Worm (Caenorhabditis elegans) whole organism, L4 larva: ENCODE results near the gene alkb-7.

Experiments used
- F37D6.2 ChIP-seq: sonication (generic microtip); optimal IDR thresholded peaks from 2 replicates; lab custom pipeline; 2016; ENCODE audit warnings: mild to moderate bottlenecking, missing genetic modification characterization, missing compliant biosample characterization
- F44E2.7 ChIP-seq: fragments of 200-800 bp; sonication (Bioruptor generic); IDR thresholded peaks from 2 replicates; pipeline ENCODE4 v2.1.2; 2022; ENCODE audit warnings: missing genetic modification characterization, missing compliant biosample characterization
- T26A8.4 ChIP-seq: fragments of 200-800 bp; sonication (Bioruptor generic); IDR thresholded peaks from 2 replicates; pipeline ENCODE4 v1.3.6; 2022; ENCODE audit warnings: missing genetic modification characterization, missing compliant biosample characterization
- Y105C5A.15 ChIP-seq: fragments of 200-800 bp; sonication (Bioruptor generic); IDR thresholded peaks from 2 replicates; pipeline ENCODE4 v1.3.6; 2022; ENCODE audit warnings: missing genetic modification characterization, missing compliant biosample characterization
- Y48G9A.11 ChIP-seq: fragments of 200-800 bp; sonication (Bioruptor generic); IDR thresholded peaks from 2 replicates; pipeline ENCODE4 v1.3.6; 2022; ENCODE audit warnings: missing genetic modification reagents, missing genetic modification characterization, missing compliant biosample characterization
- Y75B8A.6 ChIP-seq: fragments of 200-800 bp; sonication (Bioruptor generic); IDR thresholded peaks from 2 replicates; pipeline ENCODE4 v1.3.6; 2022; ENCODE audit warnings: missing genetic modification reagents, missing genetic modification characterization, missing compliant biosample characterization
- ama-1 ChIP-seq: fragments of 150-350 bp; optimal IDR thresholded peaks from 2 replicates; lab custom pipeline; 2014; ENCODE audit warnings: inconsistent platforms, mixed read lengths
- ceh-28 ChIP-seq: fragments of 150-350 bp; optimal IDR thresholded peaks from 2 replicates; lab custom pipeline; 2014; ENCODE audit warnings: missing biosample characterization, missing genetic modification reagents, missing genetic modification characterization
- ctbp-1 ChIP-seq: fragments of 200-800 bp; sonication (Bioruptor generic); IDR thresholded peaks from 2 replicates; pipeline ENCODE4 v1.3.6; 2022; ENCODE audit warnings: missing genetic modification reagents, missing genetic modification characterization, missing compliant biosample characterization
- dmd-6 ChIP-seq: fragments of 200-800 bp; sonication (Bioruptor generic); IDR thresholded peaks from 2 replicates; pipeline ENCODE4 v1.3.6; 2022; ENCODE audit warnings: missing genetic modification reagents, missing genetic modification characterization, missing compliant biosample characterization
- duxl-1 ChIP-seq: sonication (generic microtip); optimal IDR thresholded peaks from 2 replicates; lab custom pipeline; 2016; ENCODE audit warnings: mild to moderate bottlenecking, missing genetic modification characterization, moderate library complexity, missing compliant biosample characterization; ENCODE audit not compliant: poor library complexity
- dve-1 ChIP-seq: sonication (generic microtip); optimal IDR thresholded peaks from 2 replicates; lab custom pipeline; 2017; ENCODE audit warnings: antibody characterized with exemption, mild to moderate bottlenecking, missing genetic modification characterization, missing compliant biosample characterization; ENCODE audit not compliant: insufficient read depth
- egl-43 ChIP-seq: fragments of 200-800 bp; sonication (Bioruptor generic); IDR thresholded peaks from 2 replicates; pipeline ENCODE4 v1.3.6; 2022; ENCODE audit warnings: missing genetic modification reagents, missing genetic modification characterization, missing compliant biosample characterization
- fos-1 ChIP-seq: fragments of 150-350 bp; optimal IDR thresholded peaks from 2 replicates; lab custom pipeline; 2014; ENCODE audit warnings: missing biosample characterization, missing genetic modification characterization
- gei-8 ChIP-seq: fragments of 200-800 bp; sonication (Bioruptor generic); optimal IDR thresholded peaks from 2 replicates; lab custom pipeline; 2018; ENCODE audit warnings: mild to moderate bottlenecking, missing genetic modification characterization, missing compliant biosample characterization
- hlh-11 ChIP-seq: fragments of 200-800 bp; sonication (Bioruptor generic); optimal IDR thresholded peaks from 2 replicates; lab custom pipeline; 2018; ENCODE audit warnings: mild to moderate bottlenecking, missing genetic modification characterization, missing compliant biosample characterization
- lin-38 ChIP-seq: fragments of 200-800 bp; sonication (Bioruptor generic); IDR thresholded peaks from 2 replicates; pipeline ENCODE4 v1.3.6; 2022; ENCODE audit warnings: missing genetic modification reagents, missing genetic modification characterization, missing compliant biosample characterization
- lin-39 ChIP-seq: fragments of 150-350 bp; optimal IDR thresholded peaks from 2 replicates; lab custom pipeline; 2014; ENCODE audit warnings: missing biosample characterization, missing genetic modification reagents, missing genetic modification characterization
- mdl-1 ChIP-seq, 2 experiments: fragments of 150-350 bp in 1 of 2; sonication (generic microtip) in 1 of 2; optimal IDR thresholded peaks; 2 replicates each; lab custom pipeline; 2014 to 2017; ENCODE audit warnings: missing biosample characterization in 2 of 2, missing genetic modification characterization in 2 of 2
- mep-1 ChIP-seq: fragments of 150-350 bp; sonication (generic microtip); optimal IDR thresholded peaks from 3 replicates; lab custom pipeline; 2014; ENCODE audit warnings: missing biosample characterization, missing genetic modification characterization
- mxl-2 ChIP-seq: fragments of 200-800 bp; sonication (Bioruptor generic); conservative IDR thresholded peaks from 2 replicates; pipeline ENCODE4 v1.3.6; 2022; ENCODE audit warnings: missing genetic modification reagents, missing genetic modification characterization, missing compliant biosample characterization
- nhr-10 ChIP-seq: fragments of 150-350 bp; optimal IDR thresholded peaks from 2 replicates; lab custom pipeline; 2014; ENCODE audit warnings: missing biosample characterization, missing genetic modification characterization
- nhr-102 ChIP-seq: sonication (generic microtip); optimal IDR thresholded peaks from 2 replicates; lab custom pipeline; 2016; ENCODE audit warnings: mild to moderate bottlenecking, missing genetic modification characterization, moderate library complexity, missing compliant biosample characterization
- nhr-111 ChIP-seq: fragments of 200-800 bp; sonication (Bioruptor generic); optimal IDR thresholded peaks from 2 replicates; lab custom pipeline; 2018; ENCODE audit warnings: mild to moderate bottlenecking, missing genetic modification characterization, missing compliant biosample characterization
- nhr-25 ChIP-seq: sonication (generic microtip); optimal IDR thresholded peaks from 2 replicates; lab custom pipeline; 2017; ENCODE audit warnings: missing genetic modification characterization, mild to moderate bottlenecking, missing compliant biosample characterization, antibody characterized with exemption, moderate library complexity, borderline replicate concordance; ENCODE audit not compliant: insufficient read depth
- nhr-28 ChIP-seq: fragments of 150-350 bp; optimal IDR thresholded peaks from 2 replicates; lab custom pipeline; 2014; ENCODE audit warnings: missing biosample characterization, missing genetic modification characterization
- nhr-42 ChIP-seq: fragments of 200-800 bp; sonication (Bioruptor generic); IDR thresholded peaks from 2 replicates; pipeline ENCODE4 v1.3.6; 2022; ENCODE audit warnings: missing genetic modification characterization, missing compliant biosample characterization
- nhr-48 ChIP-seq: sonication (generic microtip); optimal IDR thresholded peaks from 2 replicates; lab custom pipeline; 2016; ENCODE audit warnings: mild to moderate bottlenecking, missing genetic modification characterization, missing compliant biosample characterization
- nhr-6 ChIP-seq: fragments of 150-350 bp; optimal IDR thresholded peaks from 2 replicates; lab custom pipeline; 2014; ENCODE audit warnings: missing biosample characterization, missing genetic modification characterization
- pha-4 ChIP-seq, 2 experiments: fragments of 150-350 bp in 1 of 2; fragments of 200-800 bp in 1 of 2; sonication (Bioruptor generic) in 1 of 2; IDR thresholded peaks in 1 of 2; optimal IDR thresholded peaks in 1 of 2; 2 replicates each; pipeline versions ENCODE4 v1.3.6 to Lab custom; 2014 to 2022; ENCODE audit warnings: missing genetic modification characterization in 2 of 2, missing genetic modification reagents in 2 of 2, missing biosample characterization in 1 of 2, missing compliant biosample characterization in 1 of 2
- php-3 ChIP-seq: fragments of 200-800 bp; sonication (Bioruptor generic); IDR thresholded peaks from 2 replicates; pipeline ENCODE4 v1.3.6; 2022; ENCODE audit warnings: missing genetic modification reagents, missing genetic modification characterization, missing compliant biosample characterization
- pqm-1 ChIP-seq: sonication (generic microtip); optimal IDR thresholded peaks from 2 replicates; lab custom pipeline; 2017; ENCODE audit warnings: missing biosample characterization, missing genetic modification characterization
- snpc-1.2 ChIP-seq: fragments of 200-800 bp; sonication (Bioruptor generic); IDR thresholded peaks from 2 replicates; pipeline ENCODE4 v1.3.6; 2022; ENCODE audit warnings: missing genetic modification reagents, missing genetic modification characterization, missing compliant biosample characterization
- spr-1 ChIP-seq: sonication (generic microtip); optimal IDR thresholded peaks from 2 replicates; lab custom pipeline; 2016; ENCODE audit warnings: mild to moderate bottlenecking, missing genetic modification characterization, missing compliant biosample characterization
- spr-3 ChIP-seq: fragments of 200-800 bp; sonication (Bioruptor generic); optimal IDR thresholded peaks from 2 replicates; lab custom pipeline; 2018; ENCODE audit warnings: mild to moderate bottlenecking, missing genetic modification characterization, missing compliant biosample characterization
- tra-1 ChIP-seq: fragments of 200-800 bp; sonication (Bioruptor generic); IDR thresholded peaks from 2 replicates; pipeline ENCODE4 v1.3.6; 2022; ENCODE audit warnings: missing genetic modification reagents, missing genetic modification characterization, missing compliant biosample characterization
- vab-7 ChIP-seq: fragments of 200-800 bp; sonication (Bioruptor generic); IDR thresholded peaks from 2 replicates; pipeline ENCODE4 v1.3.6; 2022; ENCODE audit warnings: missing genetic modification reagents, missing genetic modification characterization, missing compliant biosample characterization
- zag-1 ChIP-seq: fragments of 150-350 bp; optimal IDR thresholded peaks from 2 replicates; lab custom pipeline; 2014; ENCODE audit warnings: missing biosample characterization, missing genetic modification characterization
- ztf-11 ChIP-seq: fragments of 150-350 bp; optimal IDR thresholded peaks from 2 replicates; lab custom pipeline; 2014; ENCODE audit warnings: missing biosample characterization, missing genetic modification characterization

The alkb-7 gene

ce11 chrII:12787831-12788248, at the start of gene alkb-7:
alkb-7 (minus strand) TSS chrII:12788153.
- TF ChIP-seq snpc-1.2, result peak; percentile 56; the same call in 1 of the 2 replicates
- TF ChIP-seq hlh-11 (tag; lab: Kevin White, UChicago), result peak; percentile 36
- peak; percentile 76 for TF ChIP-seq lin-38 (GFP tag; lab: Robert Waterston, UW)
- no peak; the same call in 1 of the 2 replicates for TF ChIP-seq egl-43 (GFP tag; lab: Robert Waterston, UW)
- TF ChIP-seq nhr-10, result peak; percentile 20
- TF ChIP-seq nhr-102, result peak; percentile 53
- 0 out of 2 replicates have a peak, but pooled peaks have one; percentile 28 for TF ChIP-seq php-3
- peak; percentile 41 for TF ChIP-seq dve-1
- peak; percentile 42 for TF ChIP-seq nhr-48 (tag; lab: Kevin White, UChicago)
- TF ChIP-seq mep-1, result peak; percentile 76
- TF ChIP-seq gei-8 (GFP tag; lab: Kevin White, UChicago), result peak; percentile 47
- peak; percentile 71 for TF ChIP-seq spr-1
- TF ChIP-seq nhr-42 (GFP tag; lab: Robert Waterston, UW), result peak; percentile 75; the same call in 1 of the 2 replicates
- TF ChIP-seq ztf-11 (tag; lab: Kevin White, UChicago), result no peak
- TF ChIP-seq Y48G9A.11, result peak; percentile 41; the same call in 1 of the 2 replicates
- 0 out of 2 replicates have a peak, but pooled peaks have one; percentile 16 for TF ChIP-seq ctbp-1 (GFP tag; lab: Robert Waterston, UW)
- TF ChIP-seq duxl-1 (tag; lab: Kevin White, UChicago), result no peak
- peak; percentile 59 for TF ChIP-seq ama-1
- 0 out of 2 replicates have a peak, but pooled peaks have one; percentile 7 for TF ChIP-seq pha-4 (GFP tag; IDR thresholded peaks at IDR 0.05; lab: Robert Waterston, UW)
- no peak for TF ChIP-seq pha-4 (tag; optimal IDR thresholded peaks at IDR 0.05; lab: Kevin White, UChicago)
- TF ChIP-seq dmd-6 (GFP tag; lab: Robert Waterston, UW), result no peak
- no peak for TF ChIP-seq fos-1 (tag; lab: Kevin White, UChicago)
- peak; percentile 77 for TF ChIP-seq T26A8.4 (GFP tag; lab: Robert Waterston, UW)
- TF ChIP-seq Y105C5A.15, result 0 out of 2 replicates have a peak, but pooled peaks have one; percentile 25
- peak; percentile 57 for TF ChIP-seq spr-3 (GFP tag; lab: Kevin White, UChicago)
- no peak for TF ChIP-seq lin-39 (tag; lab: Kevin White, UChicago)

- TF ChIP-seq nhr-25 (tag; lab: Kevin White, UChicago) (no peak), nhr-28 (peak; percentile 97), pqm-1 (peak; percentile 3)
These were observed 42.4 kb upstream of the alkb-7 start, which contains the start of gene bcmo-1 for ce11 chrII:12830347-12830746. bcmo-1 (plus strand) TSS chrII:12830676.

ce11 chrII:12828863-12829262, 40.9 kb upstream of the alkb-7 start, which contains the start of gene Y46G5A.23:
Y46G5A.23 (minus strand) TSS chrII:12828963.
- TF ChIP-seq mxl-2 (GFP tag; lab: Robert Waterston, UW), result no peak
- TF ChIP-seq ceh-28 (tag; lab: Kevin White, UChicago), result no peak
- no peak for TF ChIP-seq nhr-10
- TF ChIP-seq vab-7 (GFP tag; lab: Robert Waterston, UW), result no peak
- TF ChIP-seq php-3, result no peak
- TF ChIP-seq Y75B8A.6 (GFP tag; lab: Robert Waterston, UW), result no peak
- no peak for TF ChIP-seq nhr-111 (GFP tag; lab: Kevin White, UChicago)

ce11 chrII:12826752-12827151, 38.8 kb upstream of the alkb-7 start, which contains the start of gene Y46G5A.38:
Y46G5A.38 (plus strand) TSS chrII:12827052.
- TF ChIP-seq dve-1 (no peak), nhr-6 (tag; lab: Kevin White, UChicago) (no peak), zag-1 (tag; lab: Kevin White, UChicago) (no peak), mdl-1 (tag; optimal IDR thresholded peaks at IDR 0.05; lab: Kevin White, UChicago) (no peak), F44E2.7 (GFP tag; lab: Robert Waterston, UW) (no peak), F37D6.2 (tag; lab: Kevin White, UChicago) (no peak), tra-1 (GFP tag; lab: Robert Waterston, UW) (no peak)
